Fruit fly (Drosophila melanogaster) Kc167 (cell line): ENCODE measurements around the gene CG9395.

ENCODE experiments used
- Myc ChIP-seq: fragments of >200 bp; optimal IDR thresholded peaks from 2 replicates; lab custom pipeline; 2017; ENCODE audit warnings: missing external identifiers
- Sin3A ChIP-seq: fragments of >200 bp; optimal IDR thresholded peaks from 2 replicates; lab custom pipeline; 2018; ENCODE audit warnings: missing external identifiers
- h ChIP-seq: fragments of >200 bp; optimal IDR thresholded peaks from 3 replicates; lab custom pipeline; 2018; ENCODE audit warnings: missing external identifiers
- insv ChIP-seq: fragments of >200 bp; optimal IDR thresholded peaks from 3 replicates; lab custom pipeline; 2018; ENCODE audit warnings: missing external identifiers
- psq ChIP-seq: fragments of >200 bp; optimal IDR thresholded peaks from 2 replicates; lab custom pipeline; 2017; ENCODE audit warnings: missing external identifiers
- ttk ChIP-seq: sonication (Bioruptor generic); optimal IDR thresholded peaks from 2 replicates; lab custom pipeline; 2017; ENCODE audit warnings: missing external identifiers

- no peak for TF ChIP-seq h (lab: Kevin White, UChicago)
- no peak for TF ChIP-seq insv
- no peak for TF ChIP-seq psq
- TF ChIP-seq Myc: no peak
- TF ChIP-seq ttk (lab: Kevin White, UChicago): no peak
- no peak for TF ChIP-seq Sin3A (lab: Kevin White, UChicago)
Measured at dm6 chr2L:13382351-13383029, 27.6 kb upstream of the CG9395 start, which contains the start of gene loqs.
